ENCODE assay signal across 6 fruit fly cellular contexts in genomic region chr3R:18196991-18197801, dm6.
TF ChIP-seq lines count a peak whose summit lies in the region.

No protein-coding gene starts in this region.

- TF ChIP-seq CTCF in whole organism, embryonic (GFP tag; optimal IDR thresholded peaks at IDR 0.05; lab: Kevin White, UChicago) = no peak

TF ChIP-seq in whole organism, 6 proteins besides CTCF, POLR2A, EP300 and RAD21:
- TF ChIP-seq EcR (GFP tag; optimal IDR thresholded peaks at IDR 0.05; lab: Kevin White, UChicago) (no peak), CG8478 (optimal IDR thresholded peaks at IDR 0.05; lab: Kevin White, UChicago) (peak; percentile 51), Dll (optimal IDR thresholded peaks at IDR 0.05; lab: Kevin White, UChicago) (peak; percentile 98), pan (optimal IDR thresholded peaks at IDR 0.05; lab: Kevin White, UChicago) (no peak), usp (GFP tag; optimal IDR thresholded peaks at IDR 0.05; lab: Kevin White, UChicago) (no peak), psq (optimal IDR thresholded peaks at IDR 0.05; lab: Kevin White, UChicago) (no peak)

TF ChIP-seq in whole organism, adult, 20 proteins besides CTCF, POLR2A, EP300 and RAD21 (continues in another document):
- peak; percentile 45 for TF ChIP-seq CG7045 (GFP tag; optimal IDR thresholded peaks at IDR 0.05; lab: Kevin White, UChicago)
- peak; percentile 66 for TF ChIP-seq toe (GFP tag; optimal IDR thresholded peaks at IDR 0.05; lab: Kevin White, UChicago)
- TF ChIP-seq Crg-1 (GFP tag; optimal IDR thresholded peaks at IDR 0.05; lab: Kevin White, UChicago) = no peak
- TF ChIP-seq cnc (optimal IDR thresholded peaks at IDR 0.05; lab: Kevin White, UChicago) = no peak
- TF ChIP-seq CG7101 (tag; optimal IDR thresholded peaks at IDR 0.05; lab: Kevin White, UChicago) = peak; percentile 46
- peak; percentile 89 for TF ChIP-seq cic (GFP tag; optimal IDR thresholded peaks at IDR 0.05; lab: Kevin White, UChicago)
- peak; percentile 68 for TF ChIP-seq CG5204 (GFP tag; optimal IDR thresholded peaks at IDR 0.05; lab: Kevin White, UChicago)
- TF ChIP-seq bab1 (GFP tag; optimal IDR thresholded peaks at IDR 0.05; lab: Kevin White, UChicago) = peak; percentile 61
- TF ChIP-seq tj (GFP tag; optimal IDR thresholded peaks at IDR 0.05; lab: Kevin White, UChicago) = peak; percentile 71
- peak; percentile 23 for TF ChIP-seq CG14711 (tag; optimal IDR thresholded peaks at IDR 0.05; lab: Kevin White, UChicago)
- TF ChIP-seq Hr96 (GFP tag; optimal IDR thresholded peaks at IDR 0.05; lab: Kevin White, UChicago) = peak; percentile 52
- TF ChIP-seq CG11617 (GFP tag; optimal IDR thresholded peaks at IDR 0.05; lab: Kevin White, UChicago) = peak; percentile 76
- no peak for TF ChIP-seq kay (GFP tag; lab: Kevin White, UChicago; ENCODE audit: borderline replicate concordance)
- no peak for TF ChIP-seq CG1620 (GFP tag; optimal IDR thresholded peaks at IDR 0.05; lab: Kevin White, UChicago)
- peak; percentile 32 for TF ChIP-seq pad (GFP tag; optimal IDR thresholded peaks at IDR 0.05; lab: Kevin White, UChicago)
- no peak for TF ChIP-seq Clk (GFP tag; optimal IDR thresholded peaks at IDR 0.05; lab: Kevin White, UChicago)
- TF ChIP-seq CG33017 (tag; optimal IDR thresholded peaks at IDR 0.05; lab: Kevin White, UChicago) = peak; percentile 29

TF ChIP-seq in whole organism, embryonic, 481 proteins besides CTCF, POLR2A, EP300 and RAD21 (continues in another document):
- TF ChIP-seq CG6791 (GFP tag; IDR thresholded peaks at IDR 0.05; lab: Robert Waterston, UW; ENCODE audit: partially characterized antibody) = no peak
- no peak for TF ChIP-seq MTF-1 (GFP tag; optimal IDR thresholded peaks at IDR 0.05; lab: Kevin White, UChicago; ENCODE audit: borderline replicate concordance)
- peak; percentile 29 for TF ChIP-seq Myb (GFP tag; optimal IDR thresholded peaks at IDR 0.05; lab: Kevin White, UChicago)
- no peak for TF ChIP-seq Drgx (GFP tag; IDR thresholded peaks at IDR 0.05; lab: Robert Waterston, UW)
- no peak for TF ChIP-seq C15 (GFP tag; IDR thresholded peaks at IDR 0.05; lab: Robert Waterston, UW)
- TF ChIP-seq CG11247 (GFP tag; IDR thresholded peaks at IDR 0.05; lab: Robert Waterston, UW) = no peak
- peak; percentile 59 for TF ChIP-seq CG12104 (GFP tag; optimal IDR thresholded peaks at IDR 0.05; lab: Kevin White, UChicago)
- no peak for TF ChIP-seq Optix (GFP tag; IDR thresholded peaks at IDR 0.05; lab: Robert Waterston, UW)
- no peak for TF ChIP-seq chn (GFP tag; optimal IDR thresholded peaks at IDR 0.05; lab: Kevin White, UChicago)
- no peak for TF ChIP-seq Mes4 (GFP tag; optimal IDR thresholded peaks at IDR 0.05; lab: Kevin White, UChicago)
- TF ChIP-seq sqz (GFP tag; optimal IDR thresholded peaks at IDR 0.05; lab: Kevin White, UChicago) = peak; percentile 98
- no peak for TF ChIP-seq zfh2 (GFP tag; optimal IDR thresholded peaks at IDR 0.05; lab: Kevin White, UChicago)
- no peak for TF ChIP-seq CG4854 (GFP tag; optimal IDR thresholded peaks at IDR 0.05; lab: Kevin White, UChicago)
- TF ChIP-seq Elba2 (GFP tag; optimal IDR thresholded peaks at IDR 0.05; lab: Kevin White, UChicago) = no peak
- no peak for TF ChIP-seq ara (GFP tag; IDR thresholded peaks at IDR 0.05; lab: Robert Waterston, UW)
- TF ChIP-seq CG18619 (GFP tag; optimal IDR thresholded peaks at IDR 0.05; lab: Kevin White, UChicago) = peak; percentile 75
- peak; percentile 100 for TF ChIP-seq CG8388 (GFP tag; optimal IDR thresholded peaks at IDR 0.05; lab: Kevin White, UChicago)
- TF ChIP-seq Scr (GFP tag; IDR thresholded peaks at IDR 0.05; lab: Robert Waterston, UW; ENCODE audit: partially characterized antibody) = no peak

TF ChIP-seq in whole organism, prepupa, 60 proteins besides CTCF, POLR2A, EP300 and RAD21 (continues in another document):
- TF ChIP-seq Met (GFP tag; optimal IDR thresholded peaks at IDR 0.05; lab: Kevin White, UChicago) = peak; percentile 62
- TF ChIP-seq CG32006 (GFP tag; optimal IDR thresholded peaks at IDR 0.05; lab: Kevin White, UChicago) = peak; percentile 67
- peak; percentile 58 for TF ChIP-seq CG31627 (GFP tag; optimal IDR thresholded peaks at IDR 0.05; lab: Kevin White, UChicago)
- peak; percentile 84 for TF ChIP-seq Ets96B (tag; optimal IDR thresholded peaks at IDR 0.05; lab: Kevin White, UChicago)
- TF ChIP-seq Lpt (GFP tag; optimal IDR thresholded peaks at IDR 0.05; lab: Kevin White, UChicago) = peak; percentile 79
- peak; percentile 17 for TF ChIP-seq fkh (GFP tag; optimal IDR thresholded peaks at IDR 0.05; lab: Kevin White, UChicago)
- peak; percentile 54 for TF ChIP-seq lz (GFP tag; optimal IDR thresholded peaks at IDR 0.05; lab: Kevin White, UChicago)
- TF ChIP-seq Sox15 (GFP tag; optimal IDR thresholded peaks at IDR 0.05; lab: Kevin White, UChicago) = peak; percentile 49
- peak; percentile 41 for TF ChIP-seq Ets21C (GFP tag; optimal IDR thresholded peaks at IDR 0.05; lab: Kevin White, UChicago)
- peak; percentile 42 for TF ChIP-seq Eip75B (GFP tag; optimal IDR thresholded peaks at IDR 0.05; lab: Kevin White, UChicago)
- TF ChIP-seq Hr4 (GFP tag; optimal IDR thresholded peaks at IDR 0.05; lab: Kevin White, UChicago) = peak; percentile 44
- TF ChIP-seq Hr39 (GFP tag; optimal IDR thresholded peaks at IDR 0.05; lab: Kevin White, UChicago) = peak; percentile 45
- no peak for TF ChIP-seq CG11762 (GFP tag; optimal IDR thresholded peaks at IDR 0.05; lab: Kevin White, UChicago; ENCODE audit: insufficient read depth)
- TF ChIP-seq CG34406 (GFP tag; optimal IDR thresholded peaks at IDR 0.05; lab: Kevin White, UChicago) = peak; percentile 23
- TF ChIP-seq dsx (GFP tag; optimal IDR thresholded peaks at IDR 0.05; lab: Kevin White, UChicago; ENCODE audit: poor library complexity, severe bottlenecking) = peak; percentile 86
- no peak for TF ChIP-seq Gug (GFP tag; IDR thresholded peaks at IDR 0.05; lab: Robert Waterston, UW)
- TF ChIP-seq CG3032 (tag; optimal IDR thresholded peaks at IDR 0.05; lab: Kevin White, UChicago) = peak; percentile 76
- TF ChIP-seq CG1621 (tag; optimal IDR thresholded peaks at IDR 0.05; lab: Kevin White, UChicago) = peak; percentile 91

TF ChIP-seq in whole organism, pupa, 21 proteins besides CTCF, POLR2A, EP300 and RAD21 (continues in another document):
- TF ChIP-seq CG17806 (tag; optimal IDR thresholded peaks at IDR 0.05; lab: Kevin White, UChicago) (peak; percentile 70), CG4496 (GFP tag; IDR thresholded peaks at IDR 0.05; lab: Robert Waterston, UW) (no peak), gl (tag; optimal IDR thresholded peaks at IDR 0.05; lab: Kevin White, UChicago) (peak; percentile 97), CG34367 (tag; optimal IDR thresholded peaks at IDR 0.05; lab: Kevin White, UChicago) (peak; percentile 82), EcR (GFP tag; optimal IDR thresholded peaks at IDR 0.05; lab: Kevin White, UChicago) (peak; percentile 72), CG14655 (GFP tag; optimal IDR thresholded peaks at IDR 0.05; lab: Kevin White, UChicago) (peak; percentile 73), CG32121 (GFP tag; IDR thresholded peaks at IDR 0.05; lab: Robert Waterston, UW) (no peak), CG10348 (GFP tag; IDR thresholded peaks at IDR 0.05; lab: Robert Waterston, UW) (no peak), CG13204 (GFP tag; optimal IDR thresholded peaks at IDR 0.05; lab: Kevin White, UChicago) (peak; percentile 95), fd96Ca (GFP tag; IDR thresholded peaks at IDR 0.05; lab: Robert Waterston, UW) (no peak), CG8301 (tag; optimal IDR thresholded peaks at IDR 0.05; lab: Kevin White, UChicago) (peak; percentile 71), CG12605 (GFP tag; IDR thresholded peaks at IDR 0.05; lab: Robert Waterston, UW) (no peak), CG8159 (tag; optimal IDR thresholded peaks at IDR 0.05; lab: Kevin White, UChicago) (peak; percentile 60), Snoo (tag; optimal IDR thresholded peaks at IDR 0.05; lab: Kevin White, UChicago) (peak; percentile 41), Pif1B (GFP tag; optimal IDR thresholded peaks at IDR 0.05; lab: Kevin White, UChicago) (peak; percentile 86), D1 (tag; optimal IDR thresholded peaks at IDR 0.05; lab: Kevin White, UChicago) (peak; percentile 68), Pif1A (GFP tag; optimal IDR thresholded peaks at IDR 0.05; lab: Kevin White, UChicago) (peak; percentile 90), Ets98B (GFP tag; IDR thresholded peaks at IDR 0.05; lab: Robert Waterston, UW) (no peak), rn (GFP tag; IDR thresholded peaks at IDR 0.05; lab: Robert Waterston, UW) (no peak), CG15710 (tag; optimal IDR thresholded peaks at IDR 0.05; lab: Kevin White, UChicago) (peak; percentile 72)

TF ChIP-seq in whole organism, wandering third instar larva, 38 proteins besides CTCF, POLR2A, EP300 and RAD21 (continues in another document):
- TF ChIP-seq Sp1 (GFP tag; optimal IDR thresholded peaks at IDR 0.05; lab: Kevin White, UChicago) (peak; percentile 60), dmrt93B (GFP tag; optimal IDR thresholded peaks at IDR 0.05; lab: Kevin White, UChicago) (peak; percentile 56), rgr (GFP tag; optimal IDR thresholded peaks at IDR 0.05; lab: Kevin White, UChicago) (peak; percentile 33), woc (GFP tag; optimal IDR thresholded peaks at IDR 0.05; lab: Kevin White, UChicago) (peak; percentile 66), CG32264 (GFP tag; optimal IDR thresholded peaks at IDR 0.05; lab: Kevin White, UChicago) (peak; percentile 18), CG9705 (GFP tag; optimal IDR thresholded peaks at IDR 0.05; lab: Kevin White, UChicago) (no peak), HLH106 (tag; optimal IDR thresholded peaks at IDR 0.05; lab: Kevin White, UChicago) (peak; percentile 53), dl (GFP tag; optimal IDR thresholded peaks at IDR 0.05; lab: Kevin White, UChicago; ENCODE audit: insufficient read depth in 1 of 2, partially characterized antibody in 2 of 2) (peak; percentile 94 to 95), Hnf4 (GFP tag; optimal IDR thresholded peaks at IDR 0.05; lab: Kevin White, UChicago) (peak; percentile 8), Dfd (GFP tag; optimal IDR thresholded peaks at IDR 0.05; lab: Kevin White, UChicago) (no peak), Hr83 (GFP tag; optimal IDR thresholded peaks at IDR 0.05; lab: Kevin White, UChicago; ENCODE audit: poor library complexity, severe bottlenecking) (peak; percentile 77), Myc (optimal IDR thresholded peaks at IDR 0.05; lab: Kevin White, UChicago) (no peak), h (GFP tag; optimal IDR thresholded peaks at IDR 0.05; lab: Kevin White, UChicago) (peak; percentile 63), OdsH (GFP tag; optimal IDR thresholded peaks at IDR 0.05; lab: Kevin White, UChicago) (peak; percentile 8), pan (optimal IDR thresholded peaks at IDR 0.05; lab: Kevin White, UChicago) (no peak), jim (GFP tag; optimal IDR thresholded peaks at IDR 0.05; lab: Kevin White, UChicago) (peak; percentile 77), Hr78 (GFP tag; optimal IDR thresholded peaks at IDR 0.05; lab: Kevin White, UChicago) (peak; percentile 58), Rel (GFP tag; optimal IDR thresholded peaks at IDR 0.05; lab: Kevin White, UChicago) (peak; percentile 89), Rel (tag; optimal IDR thresholded peaks at IDR 0.05; lab: Kevin White, UChicago) (peak; percentile 58), psq (GFP tag; optimal IDR thresholded peaks at IDR 0.05; lab: Kevin White, UChicago) (peak; percentile 94), Jra (GFP tag; optimal IDR thresholded peaks at IDR 0.05; lab: Kevin White, UChicago) (peak; percentile 9), fru (GFP tag; optimal IDR thresholded peaks at IDR 0.05; lab: Kevin White, UChicago) (peak; percentile 68)
